Worm (Caenorhabditis elegans): ENCODE measurements around the gene ife-2.

- TF ChIP-seq him-1 (tag; optimal IDR thresholded peaks at IDR 0.05) (no peak), dao-5 (tag; optimal IDR thresholded peaks at IDR 0.05) (no peak)
Measured at ce11 chrX:421407-421784, 38.9 kb upstream of the ife-2 start, which contains the start of gene col-19.
